Fruit fly (Drosophila melanogaster) whole organism, adult: ENCODE results near the gene Cp7Fa.

Experiments used
- CG14711 ChIP-seq: fragments of 200-800 bp; sonication (Bioruptor generic); optimal IDR thresholded peaks from 2 replicates; lab custom pipeline; 2018; ENCODE audit warnings: missing biosample characterization, mild to moderate bottlenecking, missing genetic modification characterization, moderate library complexity
- CG33017 ChIP-seq: fragments of 200-800 bp; sonication (Bioruptor generic); optimal IDR thresholded peaks from 2 replicates; lab custom pipeline; 2018; ENCODE audit warnings: missing biosample characterization, mild to moderate bottlenecking, missing genetic modification characterization, moderate library complexity
- CG5204 ChIP-seq: fragments of 200-800 bp; sonication (Bioruptor generic); optimal IDR thresholded peaks from 2 replicates; lab custom pipeline; 2016; ENCODE audit warnings: missing biosample characterization, missing genetic modification characterization
- Clk ChIP-seq: fragments of 200-800 bp; sonication (Bioruptor generic); optimal IDR thresholded peaks from 2 replicates; lab custom pipeline; 2017; ENCODE audit warnings: missing biosample characterization, missing genetic modification characterization
- Crg-1 ChIP-seq: fragments of 200-800 bp; sonication (Bioruptor generic); optimal IDR thresholded peaks from 2 replicates; lab custom pipeline; 2016; ENCODE audit warnings: missing biosample characterization, missing genetic modification characterization
- Hr96 ChIP-seq: fragments of 200-800 bp; sonication (Bioruptor generic); optimal IDR thresholded peaks from 2 replicates; lab custom pipeline; 2016; ENCODE audit warnings: missing biosample characterization, missing genetic modification characterization
- Mnt ChIP-seq: fragments of 200-800 bp; sonication (Bioruptor generic); optimal IDR thresholded peaks from 2 replicates; lab custom pipeline; 2016; ENCODE audit warnings: missing biosample characterization, mild to moderate bottlenecking, missing genetic modification characterization
- bab1 ChIP-seq: fragments of 200-800 bp; sonication (Bioruptor generic); optimal IDR thresholded peaks from 3 replicates; lab custom pipeline; 2019; ENCODE audit warnings: missing biosample characterization, mild to moderate bottlenecking, missing genetic modification characterization, moderate library complexity
- cic ChIP-seq: fragments of 200-800 bp; sonication (Bioruptor generic); optimal IDR thresholded peaks from 2 replicates; lab custom pipeline; 2017; ENCODE audit warnings: missing biosample characterization, mild to moderate bottlenecking, missing genetic modification characterization, moderate library complexity
- cnc ChIP-seq, 2 experiments: fragments of >200 bp; optimal IDR thresholded peaks; 2 replicates each; lab custom pipeline; 2017
- kay ChIP-seq: fragments of 200-800 bp; sonication (Bioruptor generic); peaks from one replicate; lab custom pipeline; 2016; ENCODE audit warnings: missing biosample characterization, missing genetic modification characterization, borderline replicate concordance
- ovo ChIP-seq: fragments of 200-800 bp; sonication (Bioruptor generic); optimal IDR thresholded peaks from 2 replicates; lab custom pipeline; 2016; ENCODE audit warnings: missing biosample characterization, missing genetic modification characterization
- toe ChIP-seq: fragments of 200-800 bp; sonication (Bioruptor generic); optimal IDR thresholded peaks from 2 replicates; lab custom pipeline; 2016; ENCODE audit warnings: missing biosample characterization, missing genetic modification characterization

DNA sequence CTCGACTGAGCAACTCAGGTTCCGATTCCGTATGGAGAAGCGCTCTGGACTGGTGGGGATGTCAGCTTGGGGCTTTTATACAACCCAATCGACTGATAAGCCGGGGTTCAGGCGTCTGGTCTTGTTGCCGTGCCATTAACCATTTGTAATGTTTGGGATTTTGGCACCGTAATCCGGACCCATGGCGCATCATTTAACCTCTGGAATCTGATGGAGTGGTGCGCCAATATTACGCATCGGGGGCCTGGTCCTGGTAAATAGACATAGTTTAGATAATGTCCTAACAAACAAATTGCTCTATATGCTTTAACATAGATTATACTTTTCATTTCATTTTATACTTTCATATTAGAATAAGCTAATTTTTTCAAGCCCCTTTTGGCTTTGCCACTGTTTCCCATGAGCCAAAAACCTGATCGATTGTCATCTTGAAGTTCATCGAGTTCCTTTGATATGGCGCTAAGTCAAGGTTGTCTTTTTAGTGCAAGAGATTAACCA lies 1.7 kb upstream of the Cp7Fa start, which contains the start of gene CG12116:
- TF ChIP-seq kay (GFP tag; lab: Kevin White, UChicago) (no peak), Clk (no peak), cnc (optimal IDR thresholded peaks at IDR 0.05; lab: Kevin White, UChicago) (no peak), cic (GFP tag; lab: Kevin White, UChicago) (no peak), CG33017 (tag; lab: Kevin White, UChicago) (no peak), Crg-1 (GFP tag; lab: Kevin White, UChicago) (no peak), toe (no peak), bab1 (GFP tag; lab: Kevin White, UChicago) (no peak), CG14711 (tag; lab: Kevin White, UChicago) (no peak), Mnt (GFP tag; lab: Kevin White, UChicago) (no peak), ovo (GFP tag; lab: Kevin White, UChicago) (no peak), CG5204 (no peak), Hr96 (no peak)
